Worm (Caenorhabditis elegans) whole organism, L3 larva: ENCODE data around the gene F28H7.2.

Experiments used
- R02D3.7 ChIP-seq: fragments of 150-350 bp; optimal IDR thresholded peaks from 2 replicates; lab custom pipeline; 2014; ENCODE audit warnings: missing biosample characterization, missing genetic modification characterization
- aly-2 ChIP-seq: fragments of 150-350 bp; optimal IDR thresholded peaks from 2 replicates; lab custom pipeline; 2014; ENCODE audit warnings: missing biosample characterization, missing genetic modification characterization
- ceh-28 ChIP-seq: fragments of 150-350 bp; optimal IDR thresholded peaks from 2 replicates; lab custom pipeline; 2014; ENCODE audit warnings: missing biosample characterization, missing genetic modification reagents, missing genetic modification characterization
- ceh-9 ChIP-seq: sonication (generic microtip); optimal IDR thresholded peaks from 2 replicates; lab custom pipeline; 2018; ENCODE audit warnings: missing biosample characterization, missing genetic modification characterization
- egl-27 ChIP-seq: sonication (generic microtip); optimal IDR thresholded peaks from 4 replicates; lab custom pipeline; 2017; ENCODE audit warnings: missing biosample characterization, missing genetic modification reagents, missing genetic modification characterization
- egl-5 ChIP-seq: fragments of 150-350 bp; optimal IDR thresholded peaks from 2 replicates; lab custom pipeline; 2017; ENCODE audit warnings: missing biosample characterization, missing genetic modification reagents, missing genetic modification characterization, inconsistent platforms
- elt-1 ChIP-seq: fragments of 150-350 bp; optimal IDR thresholded peaks from 2 replicates; lab custom pipeline; 2014; ENCODE audit warnings: missing biosample characterization, missing genetic modification characterization
- elt-2 ChIP-seq: sonication (generic microtip); optimal IDR thresholded peaks from 2 replicates; lab custom pipeline; 2016; ENCODE audit warnings: missing genetic modification reagents, mild to moderate bottlenecking, missing genetic modification characterization, missing compliant biosample characterization
- eor-1 ChIP-seq, 2 experiments: fragments of 150-350 bp; optimal IDR thresholded peaks; 2 replicates each; lab custom pipeline; 2014 to 2018; ENCODE audit warnings: missing biosample characterization in 2 of 2, missing genetic modification characterization in 2 of 2
- fkh-10 ChIP-seq: sonication (generic microtip); optimal IDR thresholded peaks from 2 replicates; lab custom pipeline; 2017; ENCODE audit warnings: missing biosample characterization, missing genetic modification reagents, missing genetic modification characterization
- lin-39 ChIP-seq: fragments of 150-350 bp; optimal IDR thresholded peaks from 2 replicates; lab custom pipeline; 2018; ENCODE audit warnings: missing biosample characterization, missing genetic modification reagents, missing genetic modification characterization
- mml-1 ChIP-seq: fragments of 150-350 bp; sonication (generic microtip); optimal IDR thresholded peaks from 3 replicates; lab custom pipeline; 2014; ENCODE audit warnings: missing biosample characterization, missing genetic modification characterization
- nfya-1 ChIP-seq: sonication (generic microtip); optimal IDR thresholded peaks from 2 replicates; lab custom pipeline; 2017; ENCODE audit warnings: missing genetic modification characterization, mild to moderate bottlenecking, missing compliant biosample characterization, antibody characterized with exemption, moderate library complexity; ENCODE audit not compliant: insufficient read depth
- nhr-11 ChIP-seq: fragments of 150-350 bp; optimal IDR thresholded peaks from 2 replicates; lab custom pipeline; 2014; ENCODE audit warnings: missing biosample characterization, missing genetic modification characterization
- nhr-12 ChIP-seq: fragments of 150-350 bp; optimal IDR thresholded peaks from 2 replicates; lab custom pipeline; 2014; ENCODE audit warnings: missing biosample characterization, missing genetic modification characterization
- nhr-23 ChIP-seq: fragments of 150-350 bp; optimal IDR thresholded peaks from 2 replicates; lab custom pipeline; 2014; ENCODE audit warnings: missing biosample characterization, missing genetic modification reagents, missing genetic modification characterization
- nhr-43 ChIP-seq: sonication (generic microtip); optimal IDR thresholded peaks from 2 replicates; lab custom pipeline; 2016; ENCODE audit warnings: mild to moderate bottlenecking, missing genetic modification characterization, missing compliant biosample characterization; ENCODE audit not compliant: poor library complexity, severe bottlenecking
- nhr-67 ChIP-seq: fragments of 150-350 bp; optimal IDR thresholded peaks from 2 replicates; lab custom pipeline; 2014; ENCODE audit warnings: missing biosample characterization, missing genetic modification characterization
- nhr-76 ChIP-seq: fragments of 150-350 bp; sonication (generic microtip); optimal IDR thresholded peaks from 5 replicates; lab custom pipeline; 2014; ENCODE audit warnings: missing biosample characterization, missing genetic modification characterization
- pha-4 ChIP-seq: fragments of 150-350 bp; optimal IDR thresholded peaks from 2 replicates; lab custom pipeline; 2014; ENCODE audit warnings: missing biosample characterization, missing genetic modification reagents, missing genetic modification characterization
- pqm-1 ChIP-seq: fragments of 150-350 bp; optimal IDR thresholded peaks from 2 replicates; lab custom pipeline; 2017; ENCODE audit warnings: missing biosample characterization, missing genetic modification characterization, inconsistent platforms
- sea-2 ChIP-seq: fragments of 150-350 bp; sonication (generic microtip); optimal IDR thresholded peaks from 4 replicates; lab custom pipeline; 2014; ENCODE audit warnings: missing biosample characterization, missing genetic modification reagents, missing genetic modification characterization
- skn-1 ChIP-seq: fragments of 150-350 bp; optimal IDR thresholded peaks from 2 replicates; lab custom pipeline; 2014; ENCODE audit warnings: missing biosample characterization, missing genetic modification characterization
- snpc-4 ChIP-seq: fragments of 150-350 bp; optimal IDR thresholded peaks from 2 replicates; lab custom pipeline; 2014; ENCODE audit warnings: missing biosample characterization, missing genetic modification characterization
- tbx-2 ChIP-seq: sonication (generic microtip); optimal IDR thresholded peaks from 2 replicates; lab custom pipeline; 2016; ENCODE audit warnings: mild to moderate bottlenecking, missing genetic modification characterization, missing compliant biosample characterization
- unc-39 ChIP-seq: sonication (generic microtip); optimal IDR thresholded peaks from 4 replicates; lab custom pipeline; 2017; ENCODE audit warnings: missing biosample characterization, missing genetic modification characterization
- unc-62 ChIP-seq: fragments of 150-350 bp; sonication (generic microtip); optimal IDR thresholded peaks from 4 replicates; lab custom pipeline; 2014; ENCODE audit warnings: missing biosample characterization, missing genetic modification reagents, missing genetic modification characterization
- zag-1 ChIP-seq: fragments of 150-350 bp; optimal IDR thresholded peaks from 2 replicates; lab custom pipeline; 2014; ENCODE audit warnings: missing biosample characterization, missing genetic modification characterization
- ztf-11 ChIP-seq: fragments of 150-350 bp; optimal IDR thresholded peaks from 2 replicates; lab custom pipeline; 2014; ENCODE audit warnings: missing biosample characterization, missing genetic modification characterization
- ztf-4 ChIP-seq: fragments of 150-350 bp; optimal IDR thresholded peaks from 2 replicates; lab custom pipeline; 2014; ENCODE audit warnings: missing biosample characterization, missing genetic modification characterization

F28H7.2 gene

DNA sequence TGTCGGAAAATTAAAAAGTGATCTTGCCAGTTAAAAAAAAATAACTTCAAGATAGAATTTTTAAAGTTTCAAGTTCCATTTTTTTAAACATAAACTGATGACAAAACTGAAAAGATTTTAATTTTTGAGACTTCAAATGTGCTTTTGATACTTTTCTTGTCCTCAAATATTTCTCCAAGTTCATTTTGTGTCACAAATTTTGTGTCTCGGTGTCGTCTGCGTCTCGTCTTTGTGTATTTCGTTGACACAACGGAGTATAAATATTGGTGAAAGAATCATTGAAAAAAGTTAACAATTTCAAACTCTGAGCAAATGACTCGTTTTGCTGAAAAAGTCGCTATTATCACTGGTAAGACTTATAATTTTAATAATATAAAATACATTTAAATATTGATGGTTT, 36.3 kb downstream of the F28H7.2 start, which contains the start of gene D1054.8:
TSS of gene D1054.8 (plus strand) at position 301 of the 400 bp plus-strand sequence.
- TF ChIP-seq nhr-23 (tag; lab: Kevin White, UChicago) (no peak), elt-2 (tag; lab: Kevin White, UChicago) (no peak), lin-39 (tag; lab: Kevin White, UChicago) (no peak), pha-4 (tag; lab: Kevin White, UChicago) (peak; percentile 56)

DNA sequence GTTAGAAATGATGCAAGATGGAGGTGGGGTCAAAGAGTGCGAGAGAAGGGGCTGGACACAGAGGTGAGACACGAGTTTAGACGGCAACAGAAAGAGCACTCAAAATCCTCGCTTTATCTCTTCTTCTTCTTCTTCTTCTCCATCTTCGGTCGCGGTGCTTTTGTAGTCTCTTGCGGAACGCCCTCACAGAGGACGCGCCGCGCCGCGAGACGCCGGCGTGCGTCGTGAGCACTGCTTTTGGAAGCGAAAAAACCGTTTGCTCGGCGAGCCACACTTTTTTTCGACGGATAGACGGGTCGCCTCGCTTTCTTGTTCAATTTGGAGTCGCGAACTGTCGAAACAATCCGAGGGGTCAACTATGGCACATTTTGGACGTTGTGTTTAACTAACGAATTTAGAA, 43.2 kb downstream of the F28H7.2 start, which contains the start of gene D1054.9:
TSS of gene D1054.9 (minus strand) at position 137 of the 400 bp plus-strand sequence.
- no peak for TF ChIP-seq ceh-9 (tag; lab: Kevin White, UChicago)
- TF ChIP-seq aly-2 (tag; lab: Kevin White, UChicago) = no peak
- TF ChIP-seq ztf-11 = no peak

DNA sequence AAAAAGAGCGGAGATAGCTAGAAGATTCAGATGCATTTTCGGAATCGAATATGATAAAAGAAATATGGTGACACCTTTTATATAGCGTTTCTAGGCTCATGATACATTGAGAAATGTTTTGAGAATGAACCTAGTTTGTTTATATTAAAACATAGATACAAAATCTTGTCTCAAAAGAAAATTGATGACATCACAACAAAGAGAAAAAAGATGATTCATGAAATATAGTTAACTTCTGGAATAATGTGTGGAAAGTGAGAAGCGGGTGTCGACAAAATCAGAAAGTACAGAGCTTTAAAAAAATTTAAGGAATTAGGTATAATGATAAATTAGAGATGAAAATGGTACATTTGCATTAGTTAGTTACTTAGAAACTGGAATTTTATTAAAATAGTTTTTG, 45.1 kb downstream of the F28H7.2 start, which contains the start of gene D1054.10:
TSS of gene D1054.10 (minus strand) at position 101 of the 400 bp plus-strand sequence.
- TF ChIP-seq unc-39 (tag; lab: Kevin White, UChicago) = no peak
- TF ChIP-seq, all 47 proteins: peak for 0

DNA sequence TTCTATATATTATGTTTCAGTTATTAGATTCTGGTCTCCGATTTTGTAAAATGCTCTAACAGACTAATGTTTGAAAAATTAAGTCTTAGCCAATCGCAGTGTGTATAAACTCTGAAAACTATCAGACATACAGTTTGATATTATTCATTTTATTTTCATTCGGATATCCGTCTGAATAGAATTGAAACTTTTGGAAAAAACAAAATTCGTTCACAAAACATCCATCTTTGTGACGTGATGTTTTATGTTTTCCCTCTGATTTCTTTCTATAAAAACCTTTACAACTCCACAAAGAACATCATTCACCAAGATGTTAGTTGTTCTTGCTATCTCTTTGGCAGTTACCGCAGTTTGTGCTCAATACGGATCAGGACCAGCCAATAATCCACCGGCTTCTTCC, 45.8 kb downstream of the F28H7.2 start, which contains the start of gene ule-3:
TSS of gene ule-3 (plus strand) at position 301 of the 400 bp plus-strand sequence.
- TF ChIP-seq nhr-11 (tag; lab: Kevin White, UChicago) = no peak
- no peak for TF ChIP-seq nhr-12 (tag; lab: Kevin White, UChicago)
- TF ChIP-seq skn-1 (tag; lab: Kevin White, UChicago) = no peak
- TF ChIP-seq nhr-67 (tag; lab: Kevin White, UChicago) = no peak

DNA sequence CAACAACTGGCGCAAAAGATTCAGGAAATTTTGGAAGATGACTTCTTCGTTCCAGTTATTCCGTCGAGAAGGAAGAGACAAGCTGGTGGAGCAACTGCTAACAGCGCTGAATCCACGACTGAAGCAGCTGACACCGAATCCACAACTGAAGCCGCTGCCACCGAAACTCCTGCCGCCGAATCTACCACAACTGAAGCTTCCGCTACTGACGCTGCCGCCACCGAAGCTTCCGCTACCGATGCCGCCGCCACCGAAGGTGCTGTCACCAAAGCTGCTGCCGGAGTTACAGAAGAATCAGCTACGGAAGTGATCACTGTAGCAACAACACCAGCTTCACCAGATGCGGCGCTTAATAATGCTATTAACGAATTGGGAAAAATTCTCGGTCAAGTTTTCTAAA, 46.8 kb downstream of the F28H7.2 start:
- TF ChIP-seq mml-1 (tag; lab: Kevin White, UChicago) (no peak), ztf-4 (no peak), snpc-4 (no peak), skn-1 (tag; lab: Kevin White, UChicago) (no peak), nhr-76 (no peak), nhr-67 (tag; lab: Kevin White, UChicago) (no peak), nfya-1 (tag; lab: Kevin White, UChicago) (no peak), tbx-2 (tag; lab: Kevin White, UChicago) (no peak), lin-39 (tag; lab: Kevin White, UChicago) (no peak), nhr-43 (tag; lab: Kevin White, UChicago) (no peak), pqm-1 (tag; lab: Kevin White, UChicago) (no peak), zag-1 (tag; lab: Kevin White, UChicago) (no peak), egl-27 (tag; lab: Kevin White, UChicago) (no peak), unc-39 (tag; lab: Kevin White, UChicago) (no peak), ceh-28 (tag; lab: Kevin White, UChicago) (no peak), eor-1 (tag; optimal IDR thresholded peaks at IDR 0.05; lab: Kevin White, UChicago) (no peak), fkh-10 (GFP tag; lab: Kevin White, UChicago) (no peak), sea-2 (GFP tag; lab: Kevin White, UChicago) (no peak), R02D3.7 (no peak)

DNA sequence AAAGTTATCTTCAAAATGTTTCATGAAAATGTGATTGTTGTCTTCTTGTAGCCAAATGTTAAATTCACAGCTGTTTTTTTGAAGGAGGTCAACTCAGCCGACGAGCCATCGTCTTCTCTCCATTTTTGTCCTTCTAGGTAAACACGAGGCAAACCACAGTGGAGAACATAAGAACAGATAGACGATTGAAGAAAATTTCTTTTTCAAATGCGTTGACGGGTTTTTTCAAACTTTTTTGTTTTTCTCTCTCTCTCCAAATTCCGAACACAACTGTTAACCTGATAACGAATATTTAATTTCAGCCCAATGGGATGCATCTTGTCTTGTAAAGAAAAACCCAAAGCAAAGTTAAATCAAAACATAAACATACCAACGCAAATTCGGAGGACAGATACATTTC, 47.8 kb downstream of the F28H7.2 start, which contains the start of gene D1054.19:
TSS of gene D1054.19 (plus strand) at position 301 of the 400 bp plus-strand sequence.
- TF ChIP-seq elt-2 (tag; lab: Kevin White, UChicago) (no peak), egl-5 (tag; lab: Kevin White, UChicago) (no peak), aly-2 (tag; lab: Kevin White, UChicago) (no peak), unc-62 (GFP tag; lab: Kevin White, UChicago) (no peak), nhr-76 (no peak), ceh-9 (tag; lab: Kevin White, UChicago) (no peak), elt-1 (tag; lab: Kevin White, UChicago) (no peak)
- TF ChIP-seq, all 47 proteins: peak for 0
